Worm (Caenorhabditis elegans) whole organism, L4 larva: Measurements from ENCODE around the gene msp-32.
A peak's percentile ranks its signal among the peaks of the same experiment; 100 is the strongest.

ENCODE experiments used
- F26F4.8 ChIP-seq: fragments of 200-800 bp; sonication (Bioruptor generic); conservative IDR thresholded peaks from 2 replicates; pipeline ENCODE4 v1.3.6; 2022; ENCODE audit warnings: missing genetic modification characterization, missing compliant biosample characterization
- F37D6.2 ChIP-seq: sonication (generic microtip); optimal IDR thresholded peaks from 2 replicates; lab custom pipeline; 2016; ENCODE audit warnings: mild to moderate bottlenecking, missing genetic modification characterization, missing compliant biosample characterization
- F44E2.7 ChIP-seq: fragments of 200-800 bp; sonication (Bioruptor generic); IDR thresholded peaks from 2 replicates; pipeline ENCODE4 v2.1.2; 2022; ENCODE audit warnings: missing genetic modification characterization, missing compliant biosample characterization
- T26A8.4 ChIP-seq: fragments of 200-800 bp; sonication (Bioruptor generic); IDR thresholded peaks from 2 replicates; pipeline ENCODE4 v1.3.6; 2022; ENCODE audit warnings: missing genetic modification characterization, missing compliant biosample characterization
- Y105C5A.15 ChIP-seq: fragments of 200-800 bp; sonication (Bioruptor generic); IDR thresholded peaks from 2 replicates; pipeline ENCODE4 v1.3.6; 2022; ENCODE audit warnings: missing genetic modification characterization, missing compliant biosample characterization
- Y5F2A.4 ChIP-seq: fragments of 200-800 bp; sonication (Bioruptor generic); optimal IDR thresholded peaks from 2 replicates; lab custom pipeline; 2018; ENCODE audit warnings: mild to moderate bottlenecking, missing genetic modification characterization, missing compliant biosample characterization
- Y75B8A.6 ChIP-seq: fragments of 200-800 bp; sonication (Bioruptor generic); IDR thresholded peaks from 2 replicates; pipeline ENCODE4 v1.3.6; 2022; ENCODE audit warnings: missing genetic modification reagents, missing genetic modification characterization, missing compliant biosample characterization
- ZK546.5 ChIP-seq, 2 experiments: sonication (generic microtip); optimal IDR thresholded peaks; 2 replicates each; lab custom pipeline; 2017; ENCODE audit warnings: missing biosample characterization in 2 of 2, missing genetic modification characterization in 2 of 2
- aha-1 ChIP-seq: fragments of 150-350 bp; peaks from one replicate; lab custom pipeline; 2014; ENCODE audit warnings: missing biosample characterization, missing genetic modification characterization
- aly-2 ChIP-seq: sonication (generic microtip); optimal IDR thresholded peaks from 2 replicates; lab custom pipeline; 2018; ENCODE audit warnings: missing biosample characterization, missing genetic modification characterization
- arid-1 ChIP-seq: fragments of 200-800 bp; sonication (Bioruptor generic); conservative IDR thresholded peaks from 2 replicates; pipeline ENCODE4 v1.3.6; 2022; ENCODE audit warnings: missing genetic modification reagents, missing genetic modification characterization, missing compliant biosample characterization
- ceh-20 ChIP-seq: fragments of 200-800 bp; sonication (Bioruptor generic); IDR thresholded peaks from 2 replicates; pipeline ENCODE4 v1.3.6; 2022; ENCODE audit warnings: missing genetic modification reagents, missing genetic modification characterization, missing compliant biosample characterization
- ceh-28 ChIP-seq: fragments of 150-350 bp; optimal IDR thresholded peaks from 2 replicates; lab custom pipeline; 2014; ENCODE audit warnings: missing biosample characterization, missing genetic modification reagents, missing genetic modification characterization
- ceh-32 ChIP-seq: sonication (generic microtip); optimal IDR thresholded peaks from 2 replicates; lab custom pipeline; 2016; ENCODE audit warnings: mild to moderate bottlenecking, missing genetic modification characterization, missing compliant biosample characterization; ENCODE audit not compliant: poor library complexity
- ceh-44 ChIP-seq: fragments of 200-800 bp; sonication (Bioruptor generic); IDR thresholded peaks from 2 replicates; pipeline ENCODE4 v1.3.6; 2022; ENCODE audit warnings: missing genetic modification reagents, missing genetic modification characterization, missing compliant biosample characterization
- ceh-62 ChIP-seq: sonication (generic microtip); optimal IDR thresholded peaks from 2 replicates; lab custom pipeline; 2017; ENCODE audit warnings: missing biosample characterization, missing genetic modification characterization
- ctbp-1 ChIP-seq: fragments of 200-800 bp; sonication (Bioruptor generic); IDR thresholded peaks from 2 replicates; pipeline ENCODE4 v1.3.6; 2022; ENCODE audit warnings: missing genetic modification reagents, missing genetic modification characterization, missing compliant biosample characterization
- daf-8 ChIP-seq: fragments of 200-800 bp; sonication (Bioruptor generic); IDR thresholded peaks from 2 replicates; pipeline ENCODE4 v1.3.6; 2022; ENCODE audit warnings: missing genetic modification characterization, missing compliant biosample characterization
- dpl-1 ChIP-seq: fragments of 150-350 bp; optimal IDR thresholded peaks from 2 replicates; lab custom pipeline; 2014; ENCODE audit warnings: missing biosample characterization, missing genetic modification reagents, missing genetic modification characterization
- duxl-1 ChIP-seq: sonication (generic microtip); optimal IDR thresholded peaks from 2 replicates; lab custom pipeline; 2016; ENCODE audit warnings: mild to moderate bottlenecking, missing genetic modification characterization, moderate library complexity, missing compliant biosample characterization; ENCODE audit not compliant: poor library complexity
- egl-43 ChIP-seq: fragments of 200-800 bp; sonication (Bioruptor generic); IDR thresholded peaks from 2 replicates; pipeline ENCODE4 v1.3.6; 2022; ENCODE audit warnings: missing genetic modification reagents, missing genetic modification characterization, missing compliant biosample characterization
- fkh-10 ChIP-seq: fragments of 150-350 bp; optimal IDR thresholded peaks from 2 replicates; lab custom pipeline; 2014; ENCODE audit warnings: missing biosample characterization, missing genetic modification reagents, missing genetic modification characterization
- gei-8 ChIP-seq: fragments of 200-800 bp; sonication (Bioruptor generic); optimal IDR thresholded peaks from 2 replicates; lab custom pipeline; 2018; ENCODE audit warnings: mild to moderate bottlenecking, missing genetic modification characterization, missing compliant biosample characterization
- hif-1 ChIP-seq, 2 experiments: sonication (generic microtip); optimal IDR thresholded peaks; 2 replicates each; lab custom pipeline; 2016 to 2017; ENCODE audit warnings: missing compliant biosample characterization in 2 of 2, missing genetic modification characterization in 2 of 2, missing genetic modification reagents in 2 of 2, missing genotype in 2 of 2, mild to moderate bottlenecking in 1 of 2
- hmg-1.1 ChIP-seq: fragments of 200-800 bp; sonication (Bioruptor generic); IDR thresholded peaks from 2 replicates; pipeline ENCODE4 v1.3.6; 2022; ENCODE audit warnings: missing genetic modification reagents, missing genetic modification characterization, missing compliant biosample characterization
- lin-13 ChIP-seq: fragments of 150-350 bp; optimal IDR thresholded peaks from 2 replicates; lab custom pipeline; 2014; ENCODE audit warnings: missing biosample characterization, missing genetic modification reagents, missing genetic modification characterization
- lin-38 ChIP-seq: fragments of 200-800 bp; sonication (Bioruptor generic); IDR thresholded peaks from 2 replicates; pipeline ENCODE4 v1.3.6; 2022; ENCODE audit warnings: missing genetic modification reagents, missing genetic modification characterization, missing compliant biosample characterization
- lin-39 ChIP-seq: fragments of 150-350 bp; optimal IDR thresholded peaks from 2 replicates; lab custom pipeline; 2014; ENCODE audit warnings: missing biosample characterization, missing genetic modification reagents, missing genetic modification characterization
- lir-3 ChIP-seq: sonication (generic microtip); optimal IDR thresholded peaks from 2 replicates; lab custom pipeline; 2016; ENCODE audit warnings: mild to moderate bottlenecking, missing genetic modification characterization, missing compliant biosample characterization
- madf-9 ChIP-seq: fragments of 200-800 bp; sonication (Bioruptor generic); conservative IDR thresholded peaks from 2 replicates; pipeline ENCODE4 v1.3.6; 2022; ENCODE audit warnings: missing genetic modification reagents, missing genetic modification characterization, missing compliant biosample characterization
- mdl-1 ChIP-seq, 2 experiments: fragments of 150-350 bp in 1 of 2; sonication (generic microtip) in 1 of 2; optimal IDR thresholded peaks; 2 replicates each; lab custom pipeline; 2014 to 2017; ENCODE audit warnings: missing biosample characterization in 2 of 2, missing genetic modification characterization in 2 of 2
- mxl-2 ChIP-seq: fragments of 200-800 bp; sonication (Bioruptor generic); conservative IDR thresholded peaks from 2 replicates; pipeline ENCODE4 v1.3.6; 2022; ENCODE audit warnings: missing genetic modification reagents, missing genetic modification characterization, missing compliant biosample characterization
- mxl-3 ChIP-seq: fragments of 200-800 bp; sonication (Bioruptor generic); optimal IDR thresholded peaks from 2 replicates; lab custom pipeline; 2018; ENCODE audit warnings: mild to moderate bottlenecking, missing genetic modification characterization, missing compliant biosample characterization
- nhr-102 ChIP-seq: sonication (generic microtip); optimal IDR thresholded peaks from 2 replicates; lab custom pipeline; 2016; ENCODE audit warnings: mild to moderate bottlenecking, missing genetic modification characterization, moderate library complexity, missing compliant biosample characterization
- nhr-237 ChIP-seq: sonication (generic microtip); optimal IDR thresholded peaks from 2 replicates; lab custom pipeline; 2017; ENCODE audit warnings: missing biosample characterization, missing genetic modification characterization
- nhr-41 ChIP-seq: fragments of 200-800 bp; sonication (Bioruptor generic); IDR thresholded peaks from 2 replicates; pipeline ENCODE4 v1.3.6; 2022; ENCODE audit warnings: missing genetic modification reagents, missing genetic modification characterization, missing compliant biosample characterization
- nhr-42 ChIP-seq: fragments of 200-800 bp; sonication (Bioruptor generic); IDR thresholded peaks from 2 replicates; pipeline ENCODE4 v1.3.6; 2022; ENCODE audit warnings: missing genetic modification characterization, missing compliant biosample characterization
- nhr-48 ChIP-seq: sonication (generic microtip); optimal IDR thresholded peaks from 2 replicates; lab custom pipeline; 2016; ENCODE audit warnings: mild to moderate bottlenecking, missing genetic modification characterization, missing compliant biosample characterization
- nhr-6 ChIP-seq: fragments of 150-350 bp; optimal IDR thresholded peaks from 2 replicates; lab custom pipeline; 2014; ENCODE audit warnings: missing biosample characterization, missing genetic modification characterization
- nhr-76 ChIP-seq: fragments of 150-350 bp; optimal IDR thresholded peaks from 2 replicates; lab custom pipeline; 2014; ENCODE audit warnings: missing biosample characterization, missing genetic modification characterization
- pqm-1 ChIP-seq: sonication (generic microtip); optimal IDR thresholded peaks from 2 replicates; lab custom pipeline; 2017; ENCODE audit warnings: missing biosample characterization, missing genetic modification characterization
- rbr-2 ChIP-seq: sonication (generic microtip); optimal IDR thresholded peaks from 2 replicates; lab custom pipeline; 2016; ENCODE audit warnings: missing genotype, missing genetic modification characterization, missing compliant biosample characterization
- saeg-2 ChIP-seq: fragments of 200-800 bp; sonication (Bioruptor generic); IDR thresholded peaks from 2 replicates; pipeline ENCODE4 v1.3.6; 2022; ENCODE audit warnings: missing genetic modification reagents, missing genetic modification characterization, missing compliant biosample characterization
- sdz-12 ChIP-seq: fragments of 200-800 bp; sonication (Bioruptor generic); optimal IDR thresholded peaks from 2 replicates; lab custom pipeline; 2018; ENCODE audit warnings: mild to moderate bottlenecking, missing genetic modification characterization, missing compliant biosample characterization
- set-16 ChIP-seq: fragments of 200-800 bp; sonication (Bioruptor generic); IDR thresholded peaks from 2 replicates; pipeline ENCODE4 v1.3.6; 2022; ENCODE audit warnings: missing genetic modification reagents, missing genetic modification characterization, missing compliant biosample characterization
- snpc-4 ChIP-seq: fragments of 150-350 bp; optimal IDR thresholded peaks from 2 replicates; lab custom pipeline; 2014; ENCODE audit warnings: missing biosample characterization, missing genetic modification characterization
- spr-3 ChIP-seq: fragments of 200-800 bp; sonication (Bioruptor generic); optimal IDR thresholded peaks from 2 replicates; lab custom pipeline; 2018; ENCODE audit warnings: mild to moderate bottlenecking, missing genetic modification characterization, missing compliant biosample characterization
- tag-97 ChIP-seq: fragments of 200-800 bp; sonication (Bioruptor generic); IDR thresholded peaks from 2 replicates; pipeline ENCODE4 v1.3.6; 2022; ENCODE audit warnings: missing genetic modification characterization, missing compliant biosample characterization
- unc-130 ChIP-seq: sonication (generic microtip); optimal IDR thresholded peaks from 2 replicates; lab custom pipeline; 2016; ENCODE audit warnings: missing genetic modification reagents, missing genetic modification characterization, missing compliant biosample characterization
- unc-62 ChIP-seq, 3 experiments: fragments of 150-350 bp in 1 of 3; sonication (generic microtip); optimal IDR thresholded peaks in 2 of 3; peaks in 1 of 3; 1 replicate in 1 of 3; 2 replicates in 2 of 3; lab custom pipeline; 2014 to 2017; ENCODE audit warnings: missing biosample characterization in 3 of 3, missing genetic modification characterization in 3 of 3, missing genetic modification reagents in 3 of 3, missing genotype in 1 of 3
- zip-2 ChIP-seq: fragments of 150-350 bp; optimal IDR thresholded peaks from 2 replicates; lab custom pipeline; 2014; ENCODE audit warnings: missing biosample characterization, missing genetic modification characterization

The msp-32 gene

DNA sequence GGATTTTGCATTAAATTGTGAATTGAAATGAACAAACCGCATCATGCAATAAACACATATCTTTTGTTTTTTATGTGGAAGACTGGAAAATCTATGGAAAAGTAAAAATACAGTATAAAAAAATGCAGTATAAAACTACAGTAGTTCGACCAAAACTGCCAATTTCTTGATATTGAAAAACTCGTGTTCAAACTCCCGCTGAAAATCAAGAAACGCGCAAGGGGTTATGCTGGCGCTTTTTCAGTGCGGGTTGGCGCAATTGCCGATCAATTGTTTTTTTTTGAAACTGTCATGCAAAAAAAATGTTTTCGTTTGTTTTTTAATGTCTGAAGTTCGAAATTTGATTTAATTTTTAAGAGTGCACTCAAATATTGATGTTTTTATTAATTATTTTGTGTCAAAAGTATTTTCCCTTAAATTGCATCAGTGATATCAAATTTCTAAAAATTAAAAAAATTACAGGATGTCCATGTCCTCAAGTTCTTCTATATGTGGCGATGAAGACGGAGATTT, 47.0 kb upstream of the msp-32 start, which contains the start of gene dnj-9 (continued):
- TF ChIP-seq snpc-4 (tag; lab: Kevin White, UChicago) (peak; percentile 19), F26F4.8 (GFP tag; lab: Robert Waterston, UW) (no peak), unc-62 (GFP tag; optimal IDR thresholded peaks at IDR 0.05 in 1 of 2; lab: Kevin White, UChicago) (peak in 1 of 2 experiments; percentile 98), unc-62 (tag; optimal IDR thresholded peaks at IDR 0.05; lab: Kevin White, UChicago) (no peak), ctbp-1 (GFP tag; lab: Robert Waterston, UW) (peak; percentile 88), T26A8.4 (GFP tag; lab: Robert Waterston, UW) (peak; percentile 95), nhr-6 (peak; percentile 93), Y5F2A.4 (no peak), nhr-41 (GFP tag; lab: Robert Waterston, UW) (no peak), ceh-62 (tag; lab: Kevin White, UChicago) (no peak), daf-8 (GFP tag; lab: Robert Waterston, UW) (no peak), Y105C5A.15 (GFP tag; lab: Robert Waterston, UW) (no peak), mxl-2 (GFP tag; lab: Robert Waterston, UW) (peak; percentile 80), duxl-1 (tag; lab: Kevin White, UChicago) (peak; percentile 92), spr-3 (GFP tag; lab: Kevin White, UChicago) (peak; percentile 92), arid-1 (GFP tag; lab: Robert Waterston, UW) (peak; percentile 83), F44E2.7 (GFP tag; lab: Robert Waterston, UW) (no peak), saeg-2 (GFP tag; lab: Robert Waterston, UW) (peak; percentile 91), nhr-42 (GFP tag; lab: Robert Waterston, UW) (peak; percentile 82), dpl-1 (GFP tag; lab: Kevin White, UChicago) (peak; percentile 100), unc-130 (GFP tag; lab: Kevin White, UChicago) (peak; percentile 52), nhr-102 (tag; lab: Kevin White, UChicago) (peak; percentile 97), mxl-3 (GFP tag; lab: Kevin White, UChicago) (peak; percentile 55), hif-1 (tag; optimal IDR thresholded peaks at IDR 0.05; lab: Kevin White, UChicago) (peak; percentile 52 to 72), nhr-237 (no peak), nhr-48 (peak; percentile 89), sdz-12 (no peak), nhr-76 (tag; lab: Kevin White, UChicago) (peak; percentile 41), lir-3 (peak; percentile 18), ZK546.5 (tag; optimal IDR thresholded peaks at IDR 0.05; lab: Kevin White, UChicago) (no peak), ceh-20 (GFP tag; lab: Robert Waterston, UW) (peak; percentile 90), ceh-32 (tag; lab: Kevin White, UChicago) (peak; percentile 62), gei-8 (no peak), lin-39 (tag; lab: Kevin White, UChicago) (no peak), set-16 (no peak), fkh-10 (peak; percentile 86), mdl-1 (tag; optimal IDR thresholded peaks at IDR 0.05; lab: Kevin White, UChicago) (peak in 1 of 2 experiments; percentile 51), pqm-1 (tag; lab: Kevin White, UChicago) (no peak), tag-97 (GFP tag; lab: Robert Waterston, UW) (no peak), madf-9 (peak; percentile 63), Y75B8A.6 (GFP tag; lab: Robert Waterston, UW) (no peak), ceh-44 (0 out of 2 replicates have a peak, but pooled peaks have one; percentile 20), ceh-28 (tag; lab: Kevin White, UChicago) (no peak), aly-2 (no peak), egl-43 (GFP tag; lab: Robert Waterston, UW) (peak; percentile 77), hmg-1.1 (GFP tag; lab: Robert Waterston, UW) (peak; percentile 92), rbr-2 (peak; percentile 94), lin-13 (GFP tag; lab: Kevin White, UChicago) (peak; percentile 81), aha-1 (peak; percentile 99), lin-38 (GFP tag; lab: Robert Waterston, UW) (peak; percentile 92), F37D6.2 (tag; lab: Kevin White, UChicago) (peak; percentile 89), zip-2 (tag; lab: Kevin White, UChicago) (peak; percentile 64)
